Worm (Caenorhabditis elegans) whole organism, L3 larva: Measurements from ENCODE around the gene hlh-25.

Experiments
- ZK546.5 ChIP-seq: sonication (generic microtip); optimal IDR thresholded peaks from 2 replicates; lab custom pipeline; 2017; ENCODE audit warnings: missing biosample characterization, missing genetic modification characterization
- aly-2 ChIP-seq: fragments of 150-350 bp; optimal IDR thresholded peaks from 2 replicates; lab custom pipeline; 2014; ENCODE audit warnings: missing biosample characterization, missing genetic modification characterization
- ama-1 ChIP-seq: fragments of 150-350 bp; optimal IDR thresholded peaks from 2 replicates; lab custom pipeline; 2018
- ceh-16 ChIP-seq: sonication (generic microtip); optimal IDR thresholded peaks from 2 replicates; lab custom pipeline; 2017; ENCODE audit warnings: missing biosample characterization, missing genetic modification characterization
- ceh-28 ChIP-seq: fragments of 150-350 bp; optimal IDR thresholded peaks from 2 replicates; lab custom pipeline; 2014; ENCODE audit warnings: missing biosample characterization, missing genetic modification reagents, missing genetic modification characterization
- ceh-82 ChIP-seq: fragments of 150-350 bp; optimal IDR thresholded peaks from 2 replicates; lab custom pipeline; 2014; ENCODE audit warnings: missing biosample characterization, missing genetic modification characterization
- ceh-9 ChIP-seq: sonication (generic microtip); optimal IDR thresholded peaks from 2 replicates; lab custom pipeline; 2018; ENCODE audit warnings: missing biosample characterization, missing genetic modification characterization
- daf-12 ChIP-seq: fragments of 150-350 bp; optimal IDR thresholded peaks from 2 replicates; lab custom pipeline; 2014; ENCODE audit warnings: missing biosample characterization, missing genetic modification reagents, missing genetic modification characterization
- egl-5 ChIP-seq: fragments of 150-350 bp; optimal IDR thresholded peaks from 2 replicates; lab custom pipeline; 2017; ENCODE audit warnings: missing biosample characterization, missing genetic modification reagents, missing genetic modification characterization, inconsistent platforms
- elt-2 ChIP-seq: sonication (generic microtip); optimal IDR thresholded peaks from 2 replicates; lab custom pipeline; 2016; ENCODE audit warnings: missing genetic modification reagents, mild to moderate bottlenecking, missing genetic modification characterization, missing compliant biosample characterization
- elt-3 ChIP-seq, 3 experiments: fragments of 150-350 bp in 1 of 3; sonication (generic microtip) in 2 of 3; optimal IDR thresholded peaks; 2 replicates in 2 of 3; 4 replicates in 1 of 3; lab custom pipeline; 2014 to 2017; ENCODE audit warnings: missing biosample characterization in 3 of 3, missing genetic modification characterization in 3 of 3
- eor-1 ChIP-seq, 2 experiments: fragments of 150-350 bp; optimal IDR thresholded peaks; 2 replicates each; lab custom pipeline; 2014 to 2018; ENCODE audit warnings: missing biosample characterization in 2 of 2, missing genetic modification characterization in 2 of 2
- fkh-2 ChIP-seq: fragments of 150-350 bp; optimal IDR thresholded peaks from 2 replicates; lab custom pipeline; 2014; ENCODE audit warnings: missing biosample characterization, missing genetic modification reagents, missing genetic modification characterization
- fos-1 ChIP-seq: fragments of 150-350 bp; optimal IDR thresholded peaks from 2 replicates; lab custom pipeline; 2014; ENCODE audit warnings: missing biosample characterization, missing genetic modification characterization
- hmg-11 ChIP-seq: sonication (generic microtip); optimal IDR thresholded peaks from 2 replicates; lab custom pipeline; 2016; ENCODE audit warnings: missing genetic modification characterization, missing compliant biosample characterization
- lin-15B ChIP-seq: fragments of 150-350 bp; optimal IDR thresholded peaks from 2 replicates; lab custom pipeline; 2014; ENCODE audit warnings: missing biosample characterization, missing genetic modification characterization
- lsy-12 ChIP-seq: sonication (generic microtip); optimal IDR thresholded peaks from 2 replicates; lab custom pipeline; 2016; ENCODE audit warnings: mild to moderate bottlenecking, missing genetic modification characterization, missing compliant biosample characterization
- mdl-1 ChIP-seq: fragments of 150-350 bp; optimal IDR thresholded peaks from 2 replicates; lab custom pipeline; 2014; ENCODE audit warnings: missing biosample characterization, missing genetic modification characterization
- nhr-11 ChIP-seq: fragments of 150-350 bp; optimal IDR thresholded peaks from 2 replicates; lab custom pipeline; 2014; ENCODE audit warnings: missing biosample characterization, missing genetic modification characterization
- nhr-12 ChIP-seq: fragments of 150-350 bp; optimal IDR thresholded peaks from 2 replicates; lab custom pipeline; 2014; ENCODE audit warnings: missing biosample characterization, missing genetic modification characterization
- nhr-25 ChIP-seq: sonication (generic microtip); optimal IDR thresholded peaks from 2 replicates; lab custom pipeline; 2017; ENCODE audit warnings: missing biosample characterization, missing genetic modification characterization
- nhr-28 ChIP-seq: fragments of 150-350 bp; optimal IDR thresholded peaks from 2 replicates; lab custom pipeline; 2014; ENCODE audit warnings: missing biosample characterization, missing genetic modification characterization
- nhr-43 ChIP-seq: sonication (generic microtip); optimal IDR thresholded peaks from 2 replicates; lab custom pipeline; 2016; ENCODE audit warnings: mild to moderate bottlenecking, missing genetic modification characterization, missing compliant biosample characterization; ENCODE audit not compliant: poor library complexity, severe bottlenecking
- nhr-77 ChIP-seq: fragments of 150-350 bp; optimal IDR thresholded peaks from 2 replicates; lab custom pipeline; 2014; ENCODE audit warnings: missing biosample characterization, missing genetic modification characterization
- pha-4 ChIP-seq: fragments of 150-350 bp; optimal IDR thresholded peaks from 2 replicates; lab custom pipeline; 2014; ENCODE audit warnings: missing biosample characterization, missing genetic modification reagents, missing genetic modification characterization
- pqm-1 ChIP-seq: fragments of 150-350 bp; optimal IDR thresholded peaks from 2 replicates; lab custom pipeline; 2017; ENCODE audit warnings: missing biosample characterization, missing genetic modification characterization, inconsistent platforms
- sea-2 ChIP-seq: fragments of 150-350 bp; sonication (generic microtip); optimal IDR thresholded peaks from 4 replicates; lab custom pipeline; 2014; ENCODE audit warnings: missing biosample characterization, missing genetic modification reagents, missing genetic modification characterization
- skn-1 ChIP-seq: fragments of 150-350 bp; optimal IDR thresholded peaks from 2 replicates; lab custom pipeline; 2014; ENCODE audit warnings: missing biosample characterization, missing genetic modification characterization
- snpc-4 ChIP-seq: fragments of 150-350 bp; optimal IDR thresholded peaks from 2 replicates; lab custom pipeline; 2014; ENCODE audit warnings: missing biosample characterization, missing genetic modification characterization
- unc-39 ChIP-seq: sonication (generic microtip); optimal IDR thresholded peaks from 4 replicates; lab custom pipeline; 2017; ENCODE audit warnings: missing biosample characterization, missing genetic modification characterization
- unc-62 ChIP-seq: fragments of 150-350 bp; sonication (generic microtip); optimal IDR thresholded peaks from 4 replicates; lab custom pipeline; 2014; ENCODE audit warnings: missing biosample characterization, missing genetic modification reagents, missing genetic modification characterization
- zag-1 ChIP-seq: fragments of 150-350 bp; optimal IDR thresholded peaks from 2 replicates; lab custom pipeline; 2014; ENCODE audit warnings: missing biosample characterization, missing genetic modification characterization
- ztf-11 ChIP-seq: fragments of 150-350 bp; optimal IDR thresholded peaks from 2 replicates; lab custom pipeline; 2014; ENCODE audit warnings: missing biosample characterization, missing genetic modification characterization
- ztf-4 ChIP-seq: fragments of 150-350 bp; optimal IDR thresholded peaks from 2 replicates; lab custom pipeline; 2014; ENCODE audit warnings: missing biosample characterization, missing genetic modification characterization

Gene hlh-25

ce11 chrII:5549746-5550145, 14.7 kb downstream of the hlh-25 start, which contains the start of gene C17C3.6:
TSS of gene C17C3.6 (plus strand) at chrII:5550046.
- TF ChIP-seq nhr-43 (no peak), eor-1 (tag; optimal IDR thresholded peaks at IDR 0.05; lab: Kevin White, UChicago) (no peak), egl-5 (tag; lab: Kevin White, UChicago) (no peak), snpc-4 (tag; lab: Kevin White, UChicago) (no peak), ceh-9 (no peak), lsy-12 (tag; lab: Kevin White, UChicago) (no peak), hmg-11 (tag; lab: Kevin White, UChicago) (no peak), zag-1 (tag; lab: Kevin White, UChicago) (no peak), skn-1 (tag; lab: Kevin White, UChicago) (no peak), ama-1 (no peak), nhr-12 (tag; lab: Kevin White, UChicago) (no peak), nhr-28 (tag; lab: Kevin White, UChicago) (no peak), nhr-25 (tag; lab: Kevin White, UChicago) (no peak), unc-62 (GFP tag; lab: Kevin White, UChicago) (no peak), ceh-28 (no peak)

ce11 chrII:5551517-5551916, 16.5 kb downstream of the hlh-25 start, which contains the start of gene C17C3.5:
TSS of gene C17C3.5 (plus strand) at chrII:5551817.
- no peak for TF ChIP-seq nhr-11 (tag; lab: Kevin White, UChicago)
- no peak for TF ChIP-seq nhr-28 (tag; lab: Kevin White, UChicago)
- TF ChIP-seq unc-62 (GFP tag; lab: Kevin White, UChicago), result no peak
- TF ChIP-seq ZK546.5 (tag; lab: Kevin White, UChicago), result no peak
- TF ChIP-seq nhr-12 (tag; lab: Kevin White, UChicago), result no peak

- TF ChIP-seq fos-1 (tag; lab: Kevin White, UChicago), result no peak
- TF ChIP-seq ceh-82, result no peak
- no peak for TF ChIP-seq eor-1 (tag; optimal IDR thresholded peaks at IDR 0.05; lab: Kevin White, UChicago)
- TF ChIP-seq ztf-11 (tag; lab: Kevin White, UChicago), result no peak
- TF ChIP-seq elt-3 (tag; optimal IDR thresholded peaks at IDR 0.05; lab: Kevin White, UChicago), result no peak
- TF ChIP-seq ztf-4 (tag; lab: Kevin White, UChicago), result no peak
- TF ChIP-seq fkh-2, result no peak
- no peak for TF ChIP-seq ceh-16 (tag; lab: Kevin White, UChicago)
- no peak for TF ChIP-seq daf-12
- TF ChIP-seq pqm-1 (tag; lab: Kevin White, UChicago), result peak; percentile 95
- TF ChIP-seq hmg-11 (tag; lab: Kevin White, UChicago), result no peak
- TF ChIP-seq pha-4 (tag; lab: Kevin White, UChicago), result peak; percentile 67
- peak; percentile 92 for TF ChIP-seq elt-2 (tag; lab: Kevin White, UChicago)
Observed at ce11 chrII:5553531-5553930, 18.5 kb downstream of the hlh-25 start.

ce11 chrII:5554317-5554716, 19.3 kb downstream of the hlh-25 start, which contains the start of gene ins-12:
TSS of gene ins-12 (plus strand) at chrII:5554617.
- no peak for TF ChIP-seq aly-2 (tag; lab: Kevin White, UChicago)
- no peak for TF ChIP-seq unc-39 (tag; lab: Kevin White, UChicago)
- no peak for TF ChIP-seq mdl-1 (tag; lab: Kevin White, UChicago)
- no peak for TF ChIP-seq eor-1 (tag; optimal IDR thresholded peaks at IDR 0.05; lab: Kevin White, UChicago)
- TF ChIP-seq ceh-82, result no peak
- no peak for TF ChIP-seq egl-5 (tag; lab: Kevin White, UChicago)
- TF ChIP-seq sea-2 (GFP tag; lab: Kevin White, UChicago), result no peak
- TF ChIP-seq pqm-1 (tag; lab: Kevin White, UChicago), result no peak
- no peak for TF ChIP-seq ztf-4 (tag; lab: Kevin White, UChicago)
- TF ChIP-seq ceh-16 (tag; lab: Kevin White, UChicago), result no peak
- no peak for TF ChIP-seq unc-62 (GFP tag; lab: Kevin White, UChicago)
- no peak for TF ChIP-seq ZK546.5 (tag; lab: Kevin White, UChicago)
- no peak for TF ChIP-seq skn-1 (tag; lab: Kevin White, UChicago)
- no peak for TF ChIP-seq nhr-77 (tag; lab: Kevin White, UChicago)
- TF ChIP-seq, all 47 proteins: peak for 0

- TF ChIP-seq skn-1 (tag; lab: Kevin White, UChicago) (no peak), elt-2 (tag; lab: Kevin White, UChicago) (peak; percentile 33), lin-15B (tag; lab: Kevin White, UChicago) (no peak), pqm-1 (tag; lab: Kevin White, UChicago) (peak; percentile 24), aly-2 (tag; lab: Kevin White, UChicago) (no peak)
Observed at ce11 chrII:5554788-5555187, 19.7 kb downstream of the hlh-25 start.
